Fruit fly (Drosophila melanogaster) whole organism, wandering third instar larva: ENCODE measurements around the gene CG34269.
A peak's percentile ranks its signal among the peaks of the same experiment; 100 is the strongest.

Experiments used
- Abd-B ChIP-seq: fragments of >200 bp; optimal IDR thresholded peaks from 2 replicates; lab custom pipeline; 2017; ENCODE audit warnings: missing biosample characterization, missing genetic modification characterization
- CG32264 ChIP-seq: fragments of 200-800 bp; sonication (Bioruptor generic); optimal IDR thresholded peaks from 2 replicates; lab custom pipeline; 2016; ENCODE audit warnings: missing biosample characterization, missing genetic modification characterization
- CG9705 ChIP-seq: fragments of 200-800 bp; sonication (Bioruptor generic); optimal IDR thresholded peaks from 2 replicates; lab custom pipeline; 2018; ENCODE audit warnings: missing biosample characterization, mild to moderate bottlenecking, missing genetic modification characterization
- CrebA ChIP-seq: fragments of 200-800 bp; sonication (Bioruptor generic); optimal IDR thresholded peaks from 2 replicates; lab custom pipeline; 2016; ENCODE audit warnings: missing biosample characterization, mild to moderate bottlenecking, missing genetic modification characterization, borderline replicate concordance
- Dfd ChIP-seq: fragments of >200 bp; optimal IDR thresholded peaks from 2 replicates; lab custom pipeline; 2017; ENCODE audit warnings: missing biosample characterization, missing genetic modification characterization
- Dif ChIP-seq: fragments of 200-275, 200-300 bp; sonication (Bioruptor generic); optimal IDR thresholded peaks from 2 replicates; lab custom pipeline; 2018; ENCODE audit warnings: missing biosample characterization, missing genetic modification characterization; ENCODE audit not compliant: partially characterized antibody
- GATAd ChIP-seq: sonication (Bioruptor generic); optimal IDR thresholded peaks from 2 replicates; lab custom pipeline; 2016; ENCODE audit warnings: missing biosample characterization, missing genetic modification characterization
- HLH106 ChIP-seq: fragments of 200-800 bp; optimal IDR thresholded peaks from 3 replicates; lab custom pipeline; 2019; ENCODE audit warnings: missing biosample characterization, mild to moderate bottlenecking, missing genetic modification characterization, moderate library complexity
- Hnf4 ChIP-seq: fragments of 200-800 bp; sonication (Bioruptor generic); optimal IDR thresholded peaks from 2 replicates; lab custom pipeline; 2016; ENCODE audit warnings: missing biosample characterization, mild to moderate bottlenecking, missing genetic modification characterization
- Hr78 ChIP-seq: fragments of >200 bp; optimal IDR thresholded peaks from 2 replicates; lab custom pipeline; 2017; ENCODE audit warnings: missing biosample characterization, missing genetic modification characterization
- Hr83 ChIP-seq: fragments of 200-300 bp; sonication (Bioruptor generic); optimal IDR thresholded peaks from 2 replicates; lab custom pipeline; 2016; ENCODE audit warnings: missing biosample characterization, mild to moderate bottlenecking, missing genetic modification characterization, moderate library complexity; ENCODE audit not compliant: poor library complexity, severe bottlenecking
- Jra ChIP-seq: sonication (Bioruptor generic); optimal IDR thresholded peaks from 2 replicates; lab custom pipeline; 2016; ENCODE audit warnings: missing biosample characterization, missing genetic modification characterization
- Mio ChIP-seq: sonication (Bioruptor generic); optimal IDR thresholded peaks from 2 replicates; lab custom pipeline; 2016; ENCODE audit warnings: missing biosample characterization, missing genetic modification characterization
- Myc ChIP-seq: fragments of >200 bp; optimal IDR thresholded peaks from 2 replicates; lab custom pipeline; 2017
- N ChIP-seq: fragments of >200 bp; optimal IDR thresholded peaks from 2 replicates; lab custom pipeline; 2018; ENCODE audit warnings: missing biosample characterization, missing external identifiers, missing genetic modification characterization
- OdsH ChIP-seq: fragments of 200-800 bp; sonication (Bioruptor generic); optimal IDR thresholded peaks from 2 replicates; lab custom pipeline; 2016; ENCODE audit warnings: missing biosample characterization, mild to moderate bottlenecking, missing genetic modification characterization
- Rel ChIP-seq, 2 experiments: fragments of 200-800 bp; sonication (Bioruptor generic) in 1 of 2; optimal IDR thresholded peaks; 2 replicates in 1 of 2; 3 replicates in 1 of 2; lab custom pipeline; 2016 to 2019; ENCODE audit warnings: mild to moderate bottlenecking in 2 of 2, missing biosample characterization in 2 of 2, missing genetic modification characterization in 2 of 2, moderate library complexity in 1 of 2
- Sp1 ChIP-seq: fragments of 200-800 bp; sonication (Bioruptor generic); optimal IDR thresholded peaks from 3 replicates; lab custom pipeline; 2019; ENCODE audit warnings: missing biosample characterization, mild to moderate bottlenecking, missing genetic modification characterization, moderate library complexity
- Vsx2 ChIP-seq: fragments of 200-300, 225-300 bp; sonication (Bioruptor generic); optimal IDR thresholded peaks from 2 replicates; lab custom pipeline; 2018; ENCODE audit warnings: missing biosample characterization, missing genetic modification characterization; ENCODE audit not compliant: partially characterized antibody
- br ChIP-seq: fragments of 200-800 bp; sonication (Bioruptor generic); optimal IDR thresholded peaks from 2 replicates; lab custom pipeline; 2016; ENCODE audit warnings: missing biosample characterization, missing genetic modification characterization
- brk ChIP-seq: fragments of 200-800 bp; sonication (Bioruptor generic); optimal IDR thresholded peaks from 2 replicates; lab custom pipeline; 2016; ENCODE audit warnings: missing biosample characterization, mild to moderate bottlenecking, missing genetic modification characterization
- dl ChIP-seq, 2 experiments: fragments of 175-275, 200-275 bp in 1 of 2; fragments of 200-275 bp in 1 of 2; sonication (Bioruptor generic); optimal IDR thresholded peaks; lab custom pipeline; 2018; ENCODE audit warnings: mild to moderate bottlenecking in 2 of 2, missing biosample characterization in 2 of 2, missing genetic modification characterization in 2 of 2, moderate library complexity in 2 of 2; ENCODE audit not compliant: partially characterized antibody in 2 of 2, insufficient read depth in 1 of 2
- dmrt93B ChIP-seq: fragments of 200-800 bp; sonication (Bioruptor generic); optimal IDR thresholded peaks from 2 replicates; lab custom pipeline; 2018; ENCODE audit warnings: missing biosample characterization, mild to moderate bottlenecking, missing genetic modification characterization
- dsf ChIP-seq: sonication (Bioruptor generic); optimal IDR thresholded peaks from 2 replicates; lab custom pipeline; 2016; ENCODE audit warnings: missing biosample characterization, missing genetic modification characterization, borderline replicate concordance
- ey ChIP-seq: fragments of 200-800 bp; sonication (Bioruptor generic); optimal IDR thresholded peaks from 2 replicates; lab custom pipeline; 2016; ENCODE audit warnings: missing biosample characterization, missing genetic modification characterization
- foxo ChIP-seq, 2 experiments: fragments of 200-800 bp; sonication (Bioruptor generic); optimal IDR thresholded peaks; 2 replicates in 1 of 2; 3 replicates in 1 of 2; lab custom pipeline; 2016 to 2017; ENCODE audit warnings: missing biosample characterization in 2 of 2, missing genetic modification characterization in 2 of 2
- fru ChIP-seq: fragments of 200-800 bp; sonication (Bioruptor generic); optimal IDR thresholded peaks from 3 replicates; lab custom pipeline; 2016; ENCODE audit warnings: missing biosample characterization, mild to moderate bottlenecking, missing genetic modification characterization
- h ChIP-seq: fragments of 200-800 bp; sonication (Bioruptor generic); optimal IDR thresholded peaks from 3 replicates; lab custom pipeline; 2016; ENCODE audit warnings: missing biosample characterization, mild to moderate bottlenecking, missing genetic modification characterization
- jim ChIP-seq: fragments of 175-275, 200-325 bp; sonication (Bioruptor generic); optimal IDR thresholded peaks from 2 replicates; lab custom pipeline; 2016; ENCODE audit warnings: missing biosample characterization, mild to moderate bottlenecking, missing genetic modification characterization
- lola ChIP-seq: fragments of >200 bp; optimal IDR thresholded peaks from 2 replicates; lab custom pipeline; 2017; ENCODE audit warnings: missing biosample characterization, missing genetic modification characterization
- pan ChIP-seq: fragments of >200 bp; optimal IDR thresholded peaks from 2 replicates; lab custom pipeline; 2017
- psq ChIP-seq: fragments of 200-800 bp; sonication (Bioruptor generic); optimal IDR thresholded peaks from 3 replicates; lab custom pipeline; 2017; ENCODE audit warnings: missing biosample characterization, mild to moderate bottlenecking, missing genetic modification characterization, moderate library complexity
- rgr ChIP-seq: fragments of 200-800 bp; sonication (Bioruptor generic); optimal IDR thresholded peaks from 3 replicates; lab custom pipeline; 2016; ENCODE audit warnings: missing biosample characterization, mild to moderate bottlenecking, missing genetic modification characterization
- sage ChIP-seq: fragments of 200-800 bp; sonication (Bioruptor generic); optimal IDR thresholded peaks from 2 replicates; lab custom pipeline; 2016; ENCODE audit warnings: missing biosample characterization, mild to moderate bottlenecking, missing genetic modification characterization
- sv ChIP-seq: fragments of 200-800 bp; sonication (Bioruptor generic); optimal IDR thresholded peaks from 3 replicates; lab custom pipeline; 2016; ENCODE audit warnings: missing biosample characterization, missing genetic modification characterization
- tai ChIP-seq: sonication (Bioruptor generic); optimal IDR thresholded peaks from 2 replicates; lab custom pipeline; 2016; ENCODE audit warnings: missing biosample characterization, missing genetic modification characterization
- usp ChIP-seq: fragments of >200 bp; optimal IDR thresholded peaks from 2 replicates; lab custom pipeline; 2017; ENCODE audit warnings: missing biosample characterization, missing genetic modification characterization
- woc ChIP-seq: sonication (Bioruptor generic); optimal IDR thresholded peaks from 2 replicates; lab custom pipeline; 2016; ENCODE audit warnings: missing biosample characterization, mild to moderate bottlenecking, missing genetic modification characterization

Gene CG34269

dm6 chr3L:540432-540973, 12.4 kb downstream of the CG34269 start, which contains the start of the genes klar and BORCS6 (continued):
- TF ChIP-seq Dif (no peak), Hr78 (no peak), HLH106 (peak; percentile 50), brk (GFP tag; lab: Kevin White, UChicago) (no peak)

- no peak for TF ChIP-seq woc (GFP tag; lab: Kevin White, UChicago)
- TF ChIP-seq psq (GFP tag; lab: Kevin White, UChicago): peak; percentile 47
- TF ChIP-seq HLH106: peak; percentile 34
- peak; percentile 41 for TF ChIP-seq fru (GFP tag; lab: Kevin White, UChicago)
- TF ChIP-seq Dif: peak; percentile 82
- TF ChIP-seq pan (lab: Kevin White, UChicago): no peak
- TF ChIP-seq Jra (GFP tag; lab: Kevin White, UChicago): no peak
- TF ChIP-seq tai (GFP tag; lab: Kevin White, UChicago): peak; percentile 77
- TF ChIP-seq h (GFP tag; lab: Kevin White, UChicago): peak; percentile 52
- no peak for TF ChIP-seq dmrt93B
- peak in 1 of 2 experiments; percentile 66 for TF ChIP-seq dl (GFP tag; optimal IDR thresholded peaks at IDR 0.05; lab: Kevin White, UChicago; ENCODE audit: insufficient read depth in 1 of 2, partially characterized antibody in 2 of 2)
- peak; percentile 42 for TF ChIP-seq rgr (GFP tag; lab: Kevin White, UChicago)
- peak; percentile 78 for TF ChIP-seq lola (GFP tag; lab: Kevin White, UChicago)
- no peak for TF ChIP-seq ey (GFP tag; lab: Kevin White, UChicago)
- TF ChIP-seq Myc: no peak
- no peak for TF ChIP-seq sv
- no peak for TF ChIP-seq CrebA (GFP tag; lab: Kevin White, UChicago)
- no peak for TF ChIP-seq Hr78
- TF ChIP-seq Hnf4: peak; percentile 48
- TF ChIP-seq CG32264 (GFP tag; lab: Kevin White, UChicago): no peak
- no peak for TF ChIP-seq Hr83 (GFP tag; lab: Kevin White, UChicago)
- TF ChIP-seq Vsx2: peak; percentile 59
- no peak for TF ChIP-seq usp (GFP tag; lab: Kevin White, UChicago)
- no peak for TF ChIP-seq sage (GFP tag; lab: Kevin White, UChicago)
- no peak for TF ChIP-seq dsf (GFP tag; lab: Kevin White, UChicago)
- TF ChIP-seq N: no peak
- no peak for TF ChIP-seq Mio (GFP tag; lab: Kevin White, UChicago)
- no peak for TF ChIP-seq Dfd
- TF ChIP-seq CG9705 (GFP tag; lab: Kevin White, UChicago): no peak
- no peak for TF ChIP-seq Abd-B
- TF ChIP-seq jim: no peak
- no peak for TF ChIP-seq GATAd (GFP tag; lab: Kevin White, UChicago)
- TF ChIP-seq Rel (GFP tag; optimal IDR thresholded peaks at IDR 0.05; lab: Kevin White, UChicago): peak; percentile 33
- peak; percentile 93 for TF ChIP-seq Rel (tag; optimal IDR thresholded peaks at IDR 0.05; lab: Kevin White, UChicago)
- TF ChIP-seq brk (GFP tag; lab: Kevin White, UChicago): peak; percentile 48
- peak; percentile 56 for TF ChIP-seq Sp1 (GFP tag; lab: Kevin White, UChicago)
- peak in 1 of 2 experiments; percentile 40 for TF ChIP-seq foxo (GFP tag; optimal IDR thresholded peaks at IDR 0.05; lab: Kevin White, UChicago)
- TF ChIP-seq OdsH: peak; percentile 55
- peak; percentile 47 for TF ChIP-seq br (GFP tag; lab: Kevin White, UChicago)
Measured at dm6 chr3L:542863-543635, 14.9 kb downstream of the CG34269 start, which contains the start of the genes Cypl and Hipk. TSS of gene Cypl (minus strand) at chr3L:542931. TSS of gene Hipk (plus strand) at chr3L:543060.
